Fruit fly (Drosophila melanogaster) whole organism, embryonic: ENCODE results near the gene GC.

ENCODE experiments used
- Ada2b ChIP-seq: fragments of 200-800 bp; sonication (Bioruptor generic); IDR thresholded peaks from 2 replicates; pipeline ENCODE4 v1.3.6; 2022; ENCODE audit warnings: missing biosample characterization, missing genetic modification characterization
- CG10654 ChIP-seq: fragments of 200-800 bp; sonication (Bioruptor generic); optimal IDR thresholded peaks from 2 replicates; lab custom pipeline; 2016; ENCODE audit warnings: missing biosample characterization, missing genetic modification characterization
- CG11560 ChIP-seq: fragments of 200-800 bp; sonication (Bioruptor generic); IDR thresholded peaks from 3 replicates; pipeline ENCODE4 v1.3.6; 2022; ENCODE audit warnings: missing biosample characterization, missing genetic modification characterization
- CG12219 ChIP-seq: fragments of 200-800 bp; sonication (Bioruptor generic); optimal IDR thresholded peaks from 3 replicates; lab custom pipeline; 2018; ENCODE audit warnings: missing biosample characterization, mild to moderate bottlenecking, missing genetic modification characterization
- CG17802 ChIP-seq: fragments of 200-800 bp; sonication (Bioruptor generic); optimal IDR thresholded peaks from 2 replicates; lab custom pipeline; 2018; ENCODE audit warnings: missing biosample characterization, mild to moderate bottlenecking, missing genetic modification characterization, moderate library complexity
- CG18476 ChIP-seq: fragments of 200-800 bp; sonication (Bioruptor generic); optimal IDR thresholded peaks from 2 replicates; lab custom pipeline; 2016; ENCODE audit warnings: missing biosample characterization, mild to moderate bottlenecking, missing genetic modification characterization
- CG34422 ChIP-seq: fragments of 200-800 bp; sonication (Bioruptor generic); IDR thresholded peaks from 3 replicates; pipeline ENCODE4 v1.3.6; 2022; ENCODE audit warnings: missing biosample characterization, missing genetic modification characterization
- CG3995 ChIP-seq: fragments of 200-800 bp; sonication (Bioruptor generic); optimal IDR thresholded peaks from 3 replicates; lab custom pipeline; 2016; ENCODE audit warnings: missing biosample characterization, missing genetic modification characterization
- CG4328 ChIP-seq: fragments of 200-800 bp; sonication (Bioruptor generic); optimal IDR thresholded peaks from 3 replicates; lab custom pipeline; 2017; ENCODE audit warnings: missing biosample characterization, missing genetic modification reagents, missing genetic modification characterization
- CG6175 ChIP-seq: fragments of 200-800 bp; sonication (Bioruptor generic); IDR thresholded peaks from 3 replicates; pipeline ENCODE4 v1.3.6; 2022; ENCODE audit warnings: missing biosample characterization, missing genetic modification characterization
- CG6272 ChIP-seq: fragments of 200-800 bp; sonication (Bioruptor generic); IDR thresholded peaks from 2 replicates; pipeline ENCODE4 v1.3.6; 2022; ENCODE audit warnings: missing biosample characterization, missing genetic modification characterization
- CG9437 ChIP-seq: fragments of 200-800 bp; sonication (Bioruptor generic); optimal IDR thresholded peaks from 2 replicates; lab custom pipeline; 2018; ENCODE audit warnings: missing biosample characterization, mild to moderate bottlenecking, missing genetic modification characterization
- CG9817 ChIP-seq: fragments of 200-800 bp; sonication (Bioruptor generic); optimal IDR thresholded peaks from 2 replicates; lab custom pipeline; 2018; ENCODE audit warnings: missing biosample characterization, mild to moderate bottlenecking, missing genetic modification characterization, moderate library complexity
- CG9932 ChIP-seq: fragments of 200-800 bp; sonication (Bioruptor generic); IDR thresholded peaks from 2 replicates; pipeline ENCODE4 v1.3.6; 2022; ENCODE audit warnings: missing biosample characterization, missing genetic modification characterization
- CTCF ChIP-seq: fragments of 200-800 bp; sonication (Bioruptor generic); optimal IDR thresholded peaks from 2 replicates; lab custom pipeline; 2017; ENCODE audit warnings: missing biosample characterization, mild to moderate bottlenecking, missing genetic modification characterization, moderate library complexity
- D19A ChIP-seq: fragments of 200-800 bp; optimal IDR thresholded peaks from 3 replicates; lab custom pipeline; 2019; ENCODE audit warnings: missing biosample characterization, mild to moderate bottlenecking, missing genetic modification characterization, moderate library complexity
- Dip3 ChIP-seq: fragments of 200-800 bp; sonication (Bioruptor generic); optimal IDR thresholded peaks from 3 replicates; lab custom pipeline; 2016; ENCODE audit warnings: missing biosample characterization, missing genetic modification characterization
- Dll ChIP-seq: fragments of 200-800 bp; sonication (Bioruptor generic); IDR thresholded peaks from 4 replicates; pipeline ENCODE4 v1.3.6; 2022; ENCODE audit warnings: missing biosample characterization, missing genetic modification characterization; ENCODE audit not compliant: partially characterized antibody
- E2f2 ChIP-seq: fragments of 200-800 bp; sonication (Bioruptor generic); IDR thresholded peaks from 2 replicates; pipeline ENCODE4 v1.3.6; 2022; ENCODE audit warnings: missing biosample characterization, missing genetic modification characterization
- Eip74EF ChIP-seq, 2 experiments: fragments of 200-800 bp in 1 of 2; fragments of >200 bp in 1 of 2; sonication (Bioruptor generic) in 1 of 2; optimal IDR thresholded peaks; 2 replicates each; lab custom pipeline; 2017 to 2019; ENCODE audit warnings: missing biosample characterization in 2 of 2, missing genetic modification characterization in 2 of 2, mild to moderate bottlenecking in 1 of 2, moderate library complexity in 1 of 2
- Elba2 ChIP-seq: fragments of 200-800 bp; sonication (Bioruptor generic); optimal IDR thresholded peaks from 3 replicates; lab custom pipeline; 2016; ENCODE audit warnings: missing biosample characterization, missing genetic modification characterization
- H15 ChIP-seq: fragments of 200-800 bp; sonication (Bioruptor generic); IDR thresholded peaks from 3 replicates; pipeline ENCODE4 v1.3.6; 2022; ENCODE audit warnings: missing biosample characterization, missing genetic modification characterization
- Kr ChIP-seq: fragments of 200-800 bp; sonication (Bioruptor generic); optimal IDR thresholded peaks from 2 replicates; lab custom pipeline; 2017; ENCODE audit warnings: missing biosample characterization, mild to moderate bottlenecking, missing genetic modification characterization
- Lpt ChIP-seq: fragments of >200 bp; optimal IDR thresholded peaks from 2 replicates; lab custom pipeline; 2018; ENCODE audit warnings: missing biosample characterization, missing genetic modification characterization
- Max ChIP-seq: fragments of 200-800 bp; sonication (Bioruptor generic); optimal IDR thresholded peaks from 2 replicates; lab custom pipeline; 2016; ENCODE audit warnings: missing biosample characterization, mild to moderate bottlenecking, missing genetic modification characterization
- Nf-YC ChIP-seq: fragments of 200-800 bp; optimal IDR thresholded peaks from 3 replicates; lab custom pipeline; 2019; ENCODE audit warnings: missing biosample characterization, mild to moderate bottlenecking, missing genetic modification characterization, moderate library complexity
- Rfx ChIP-seq: fragments of 200-800 bp; sonication (Bioruptor generic); IDR thresholded peaks from 2 replicates; pipeline ENCODE4 v1.3.6; 2022; ENCODE audit warnings: missing biosample characterization, missing genetic modification characterization
- Sry-β ChIP-seq: fragments of 200-800 bp; sonication (Bioruptor generic); optimal IDR thresholded peaks from 2 replicates; lab custom pipeline; 2018; ENCODE audit warnings: missing biosample characterization, mild to moderate bottlenecking, missing genetic modification characterization, moderate library complexity
- al ChIP-seq: fragments of 200-800 bp; sonication (Bioruptor generic); IDR thresholded peaks from 2 replicates; pipeline ENCODE4 v1.3.6; 2022; ENCODE audit warnings: missing biosample characterization, missing genetic modification characterization
- br ChIP-seq: fragments of >200 bp; optimal IDR thresholded peaks from 2 replicates; lab custom pipeline; 2017
- crp ChIP-seq, 2 experiments: fragments of 200-800 bp; sonication (Bioruptor generic); optimal IDR thresholded peaks; 2 replicates in 1 of 2; 3 replicates in 1 of 2; lab custom pipeline; 2017; ENCODE audit warnings: missing biosample characterization in 2 of 2, missing genetic modification characterization in 2 of 2, mild to moderate bottlenecking in 1 of 2, moderate library complexity in 1 of 2
- disco-r ChIP-seq: fragments of 200-800 bp; sonication (Bioruptor generic); optimal IDR thresholded peaks from 2 replicates; lab custom pipeline; 2016; ENCODE audit warnings: missing biosample characterization, missing genetic modification characterization
- dm ChIP-seq: fragments of 200-800 bp; sonication (Bioruptor generic); optimal IDR thresholded peaks from 3 replicates; lab custom pipeline; 2016; ENCODE audit warnings: missing biosample characterization, missing genetic modification characterization
- dmrt11E ChIP-seq: fragments of 200-800 bp; sonication (Bioruptor generic); optimal IDR thresholded peaks from 3 replicates; lab custom pipeline; 2018; ENCODE audit warnings: missing biosample characterization, mild to moderate bottlenecking, missing genetic modification characterization, moderate library complexity
- dysf ChIP-seq: fragments of 200-800 bp; sonication (Bioruptor generic); IDR thresholded peaks from 3 replicates; pipeline ENCODE4 v1.3.6; 2022; ENCODE audit warnings: missing biosample characterization, missing genetic modification characterization
- gcm ChIP-seq: fragments of 200-800 bp; sonication (Bioruptor generic); optimal IDR thresholded peaks from 2 replicates; lab custom pipeline; 2019; ENCODE audit warnings: missing biosample characterization, mild to moderate bottlenecking, missing genetic modification characterization, moderate library complexity
- gcm2 ChIP-seq: fragments of 200-800 bp; sonication (Bioruptor generic); optimal IDR thresholded peaks from 2 replicates; lab custom pipeline; 2016; ENCODE audit warnings: missing biosample characterization, missing genetic modification characterization
- h ChIP-seq: fragments of >200 bp; optimal IDR thresholded peaks from 2 replicates; lab custom pipeline; 2017
- hbn ChIP-seq: fragments of 200-800 bp; sonication (Bioruptor generic); IDR thresholded peaks from 2 replicates; pipeline ENCODE4 v1.3.6; 2022; ENCODE audit warnings: missing biosample characterization, missing genetic modification characterization; ENCODE audit not compliant: partially characterized antibody
- ken ChIP-seq: fragments of 200-800 bp; sonication (Bioruptor generic); IDR thresholded peaks from 3 replicates; pipeline ENCODE4 v1.3.6; 2022; ENCODE audit warnings: missing biosample characterization, missing genetic modification characterization
- lmd ChIP-seq: fragments of 200-800 bp; sonication (Bioruptor generic); IDR thresholded peaks from 2 replicates; pipeline ENCODE4 v1.3.6; 2022; ENCODE audit warnings: missing biosample characterization, missing genetic modification characterization
- oc ChIP-seq: fragments of 200-800 bp; sonication (Bioruptor generic); optimal IDR thresholded peaks from 2 replicates; lab custom pipeline; 2018; ENCODE audit warnings: missing biosample characterization, mild to moderate bottlenecking, missing genetic modification characterization, moderate library complexity
- p53 ChIP-seq: fragments of 200-800 bp; sonication (Bioruptor generic); optimal IDR thresholded peaks from 2 replicates; lab custom pipeline; 2016; ENCODE audit warnings: missing biosample characterization, missing genetic modification characterization
- pzg ChIP-seq: fragments of 200-800 bp; sonication (Bioruptor generic); optimal IDR thresholded peaks from 3 replicates; lab custom pipeline; 2018; ENCODE audit warnings: missing biosample characterization, mild to moderate bottlenecking, missing genetic modification characterization, moderate library complexity
- repo ChIP-seq: fragments of 200-800 bp; sonication (Bioruptor generic); optimal IDR thresholded peaks from 2 replicates; lab custom pipeline; 2016; ENCODE audit warnings: missing biosample characterization, missing genetic modification characterization
- schlank ChIP-seq: fragments of 200-800 bp; sonication (Bioruptor generic); optimal IDR thresholded peaks from 2 replicates; lab custom pipeline; 2018; ENCODE audit warnings: missing biosample characterization, mild to moderate bottlenecking, missing genetic modification characterization
- so ChIP-seq: fragments of 200-800 bp; sonication (Bioruptor generic); IDR thresholded peaks from 3 replicates; pipeline ENCODE4 v1.3.6; 2022; ENCODE audit warnings: missing biosample characterization, missing genetic modification characterization
- tna ChIP-seq: fragments of 200-800 bp; sonication (Bioruptor generic); IDR thresholded peaks from 2 replicates; pipeline ENCODE4 v1.3.6; 2022; ENCODE audit warnings: missing biosample characterization, missing genetic modification characterization; ENCODE audit not compliant: partially characterized antibody
- ttk ChIP-seq: fragments of 200-800 bp; sonication (Bioruptor generic); IDR thresholded peaks from 2 replicates; pipeline ENCODE4 v2.1.2; 2022; ENCODE audit warnings: missing biosample characterization, missing genetic modification characterization
- usp ChIP-seq: fragments of >200 bp; optimal IDR thresholded peaks from 2 replicates; lab custom pipeline; 2017; ENCODE audit warnings: missing biosample characterization, missing genetic modification characterization
- zf30C ChIP-seq: fragments of 200-800 bp; sonication (Bioruptor generic); optimal IDR thresholded peaks from 3 replicates; lab custom pipeline; 2018; ENCODE audit warnings: missing biosample characterization, mild to moderate bottlenecking, missing genetic modification characterization

The GC gene

dm6 chr3L:1644920-1645567, 15.9 kb upstream of the GC start, which contains the start of the genes alphaCOP and CG13919 (continued):
- TF ChIP-seq oc (tag; lab: Kevin White, UChicago): peak; percentile 97
- TF ChIP-seq dysf (GFP tag; lab: Robert Waterston, UW): peak; percentile 97
- peak; percentile 96 for TF ChIP-seq ttk (GFP tag; lab: Robert Waterston, UW)
- TF ChIP-seq Elba2 (GFP tag; lab: Kevin White, UChicago): peak; percentile 87
- peak; percentile 96 for TF ChIP-seq H15
- TF ChIP-seq Dll (GFP tag; lab: Robert Waterston, UW): peak; percentile 44; the same call in 2 of the 4 replicates
- peak; percentile 85 for TF ChIP-seq Nf-YC (tag; lab: Kevin White, UChicago)
- TF ChIP-seq CG9817 (tag; lab: Kevin White, UChicago): peak; percentile 95
- TF ChIP-seq CG34422 (GFP tag; lab: Robert Waterston, UW): peak; percentile 99
- TF ChIP-seq Max (GFP tag; lab: Kevin White, UChicago): peak; percentile 93
- peak; percentile 60 for TF ChIP-seq p53 (GFP tag; lab: Kevin White, UChicago)
- TF ChIP-seq CG6272 (GFP tag; lab: Robert Waterston, UW): peak; percentile 95
- TF ChIP-seq ken: peak; percentile 98
- peak; percentile 89 for TF ChIP-seq Ada2b (GFP tag; lab: Robert Waterston, UW)
- TF ChIP-seq al (GFP tag; lab: Robert Waterston, UW): peak; percentile 94
- TF ChIP-seq gcm (GFP tag; lab: Kevin White, UChicago): peak; percentile 96
- no peak for TF ChIP-seq tna (GFP tag; lab: Robert Waterston, UW)
- peak; percentile 97 for TF ChIP-seq dmrt11E
- TF ChIP-seq Dip3 (GFP tag; lab: Kevin White, UChicago): peak; percentile 93
- peak; percentile 91 for TF ChIP-seq CG12219
- TF ChIP-seq pzg (GFP tag; lab: Kevin White, UChicago): peak; percentile 55
- peak; percentile 94 for TF ChIP-seq CG9437 (GFP tag; lab: Kevin White, UChicago)
- TF ChIP-seq CTCF (GFP tag; lab: Kevin White, UChicago): peak; percentile 35
- TF ChIP-seq CG18476 (GFP tag; lab: Kevin White, UChicago): peak; percentile 95
- peak; percentile 88 for TF ChIP-seq schlank
- TF ChIP-seq CG17802 (tag; lab: Kevin White, UChicago): peak; percentile 75
- peak; percentile 97 for TF ChIP-seq lmd
- peak; percentile 89 for TF ChIP-seq CG10654 (GFP tag; lab: Kevin White, UChicago)
- TF ChIP-seq CG3995 (GFP tag; lab: Kevin White, UChicago): peak; percentile 83
- TF ChIP-seq E2f2: peak; percentile 86
- peak; percentile 99 for TF ChIP-seq CG9932 (GFP tag; lab: Robert Waterston, UW)
- peak; percentile 85 for TF ChIP-seq CG4328 (GFP tag; lab: Kevin White, UChicago)
- TF ChIP-seq so: peak; percentile 97
- TF ChIP-seq Eip74EF (GFP tag; optimal IDR thresholded peaks at IDR 0.05; lab: Kevin White, UChicago): peak in 1 of 2 experiments; percentile 96
- TF ChIP-seq br (lab: Kevin White, UChicago): no peak
- TF ChIP-seq usp (GFP tag; lab: Kevin White, UChicago): no peak
- peak; percentile 90 for TF ChIP-seq gcm2 (GFP tag; lab: Kevin White, UChicago)
- no peak for TF ChIP-seq Lpt
- peak; percentile 89 for TF ChIP-seq repo
- TF ChIP-seq Rfx (GFP tag; lab: Robert Waterston, UW): peak; percentile 98
- TF ChIP-seq CG6175 (GFP tag; lab: Robert Waterston, UW): peak; percentile 83
- peak; percentile 87 for TF ChIP-seq CG11560 (tag; lab: Robert Waterston, UW)
- TF ChIP-seq D19A (tag; lab: Kevin White, UChicago): peak; percentile 88
- no peak for TF ChIP-seq Kr (GFP tag; lab: Kevin White, UChicago)
- no peak for TF ChIP-seq zf30C (GFP tag; lab: Kevin White, UChicago)
- TF ChIP-seq dm (GFP tag; lab: Kevin White, UChicago): peak; percentile 82
- TF ChIP-seq h (lab: Kevin White, UChicago): no peak
- TF ChIP-seq disco-r: peak; percentile 83
- 0 out of 2 replicates have a peak, but pooled peaks have one; percentile 18 for TF ChIP-seq hbn (GFP tag; lab: Robert Waterston, UW)
- TF ChIP-seq crp (GFP tag; optimal IDR thresholded peaks at IDR 0.05; lab: Kevin White, UChicago): peak in 1 of 2 experiments; percentile 77
- peak; percentile 60 for TF ChIP-seq Sry-β (GFP tag; lab: Kevin White, UChicago)
